Worm (Caenorhabditis elegans): Measurements from ENCODE around the gene T19H12.2.

DNA sequence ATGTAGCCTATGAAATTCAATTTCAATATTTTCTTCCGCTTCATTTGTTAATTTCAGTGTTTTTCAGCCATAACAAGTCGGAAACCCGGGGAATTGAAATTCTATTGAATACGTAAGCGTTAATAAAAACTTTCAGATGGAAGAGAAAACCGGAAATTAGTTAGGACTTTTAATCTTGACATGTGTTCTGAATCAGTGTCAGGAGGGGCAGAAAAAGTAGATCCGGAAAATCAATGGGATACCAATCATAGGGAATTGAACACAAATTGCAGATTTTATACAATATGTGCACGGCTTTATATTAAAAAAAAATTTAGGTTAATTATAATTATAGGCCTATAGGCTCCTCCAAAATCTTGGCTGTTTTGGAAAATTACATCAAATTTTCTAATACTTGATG lies 25.9 kb upstream of the T19H12.2 start:
- no peak for TF ChIP-seq bed-3 (GFP tag; optimal IDR thresholded peaks at IDR 0.05)
- no peak for TF ChIP-seq zip-8 (tag; optimal IDR thresholded peaks at IDR 0.05)
- no peak for TF ChIP-seq ces-1 (GFP tag; optimal IDR thresholded peaks at IDR 0.05)
- no peak for TF ChIP-seq nhr-28 (tag; optimal IDR thresholded peaks at IDR 0.05)
- no peak for TF ChIP-seq unc-39 (tag; optimal IDR thresholded peaks at IDR 0.05)
